Worm (Caenorhabditis elegans) whole organism, L4 larva: ENCODE data around the gene dot-1.3.

Source experiments
- F10B5.3 ChIP-seq: sonication (generic microtip); optimal IDR thresholded peaks from 2 replicates; lab custom pipeline; 2016; ENCODE audit warnings: mild to moderate bottlenecking, missing genetic modification characterization, missing compliant biosample characterization
- F37D6.2 ChIP-seq: sonication (generic microtip); optimal IDR thresholded peaks from 2 replicates; lab custom pipeline; 2016; ENCODE audit warnings: mild to moderate bottlenecking, missing genetic modification characterization, missing compliant biosample characterization
- Y48G9A.11 ChIP-seq: fragments of 200-800 bp; sonication (Bioruptor generic); IDR thresholded peaks from 2 replicates; pipeline ENCODE4 v1.3.6; 2022; ENCODE audit warnings: missing genetic modification reagents, missing genetic modification characterization, missing compliant biosample characterization
- Y5F2A.4 ChIP-seq: fragments of 200-800 bp; sonication (Bioruptor generic); optimal IDR thresholded peaks from 2 replicates; lab custom pipeline; 2018; ENCODE audit warnings: mild to moderate bottlenecking, missing genetic modification characterization, missing compliant biosample characterization
- ZK546.5 ChIP-seq, 2 experiments: sonication (generic microtip); optimal IDR thresholded peaks; 2 replicates each; lab custom pipeline; 2017; ENCODE audit warnings: missing biosample characterization in 2 of 2, missing genetic modification characterization in 2 of 2
- aha-1 ChIP-seq: fragments of 150-350 bp; peaks from one replicate; lab custom pipeline; 2014; ENCODE audit warnings: missing biosample characterization, missing genetic modification characterization
- ama-1 ChIP-seq: fragments of 150-350 bp; optimal IDR thresholded peaks from 2 replicates; lab custom pipeline; 2014; ENCODE audit warnings: inconsistent platforms, mixed read lengths
- ceh-28 ChIP-seq: fragments of 150-350 bp; optimal IDR thresholded peaks from 2 replicates; lab custom pipeline; 2014; ENCODE audit warnings: missing biosample characterization, missing genetic modification reagents, missing genetic modification characterization
- cey-2 ChIP-seq: sonication (generic microtip); optimal IDR thresholded peaks from 3 replicates; lab custom pipeline; 2017; ENCODE audit warnings: missing genetic modification characterization, mild to moderate bottlenecking, missing compliant biosample characterization, antibody characterized with exemption, borderline replicate concordance; ENCODE audit not compliant: insufficient read depth
- daf-8 ChIP-seq: fragments of 200-800 bp; sonication (Bioruptor generic); IDR thresholded peaks from 2 replicates; pipeline ENCODE4 v1.3.6; 2022; ENCODE audit warnings: missing genetic modification characterization, missing compliant biosample characterization
- dpl-1 ChIP-seq: fragments of 150-350 bp; optimal IDR thresholded peaks from 2 replicates; lab custom pipeline; 2014; ENCODE audit warnings: missing biosample characterization, missing genetic modification reagents, missing genetic modification characterization
- dve-1 ChIP-seq: sonication (generic microtip); optimal IDR thresholded peaks from 2 replicates; lab custom pipeline; 2017; ENCODE audit warnings: antibody characterized with exemption, mild to moderate bottlenecking, missing genetic modification characterization, missing compliant biosample characterization; ENCODE audit not compliant: insufficient read depth
- jun-1 ChIP-seq: fragments of 150-350 bp; optimal IDR thresholded peaks from 2 replicates; lab custom pipeline; 2014; ENCODE audit warnings: missing biosample characterization, missing genetic modification reagents, missing genetic modification characterization
- lim-7 ChIP-seq: fragments of 200-800 bp; sonication (Bioruptor generic); IDR thresholded peaks from 2 replicates; pipeline ENCODE4 v1.3.6; 2022; ENCODE audit warnings: missing genetic modification characterization, missing compliant biosample characterization
- lin-13 ChIP-seq: fragments of 150-350 bp; optimal IDR thresholded peaks from 2 replicates; lab custom pipeline; 2014; ENCODE audit warnings: missing biosample characterization, missing genetic modification reagents, missing genetic modification characterization
- madf-5 ChIP-seq, 2 experiments: fragments of 200-800 bp; sonication (Bioruptor generic); IDR thresholded peaks; 2 replicates each; pipeline ENCODE4 v1.3.6; 2022; ENCODE audit warnings: missing compliant biosample characterization in 2 of 2, missing genetic modification characterization in 2 of 2
- mdl-1 ChIP-seq, 2 experiments: fragments of 150-350 bp in 1 of 2; sonication (generic microtip) in 1 of 2; optimal IDR thresholded peaks; 2 replicates each; lab custom pipeline; 2014 to 2017; ENCODE audit warnings: missing biosample characterization in 2 of 2, missing genetic modification characterization in 2 of 2
- mdt-29 ChIP-seq: fragments of 200-800 bp; sonication (Bioruptor generic); IDR thresholded peaks from 2 replicates; pipeline ENCODE4 v1.3.6; 2022; ENCODE audit warnings: missing genetic modification reagents, missing genetic modification characterization, missing compliant biosample characterization
- mep-1 ChIP-seq: fragments of 150-350 bp; sonication (generic microtip); optimal IDR thresholded peaks from 3 replicates; lab custom pipeline; 2014; ENCODE audit warnings: missing biosample characterization, missing genetic modification characterization
- nhr-102 ChIP-seq: sonication (generic microtip); optimal IDR thresholded peaks from 2 replicates; lab custom pipeline; 2016; ENCODE audit warnings: mild to moderate bottlenecking, missing genetic modification characterization, moderate library complexity, missing compliant biosample characterization
- nhr-11 ChIP-seq: fragments of 150-350 bp; optimal IDR thresholded peaks from 2 replicates; lab custom pipeline; 2014; ENCODE audit warnings: missing biosample characterization, missing genetic modification characterization
- nhr-111 ChIP-seq: fragments of 200-800 bp; sonication (Bioruptor generic); optimal IDR thresholded peaks from 2 replicates; lab custom pipeline; 2018; ENCODE audit warnings: mild to moderate bottlenecking, missing genetic modification characterization, missing compliant biosample characterization
- nhr-237 ChIP-seq: sonication (generic microtip); optimal IDR thresholded peaks from 2 replicates; lab custom pipeline; 2017; ENCODE audit warnings: missing biosample characterization, missing genetic modification characterization
- nhr-48 ChIP-seq: sonication (generic microtip); optimal IDR thresholded peaks from 2 replicates; lab custom pipeline; 2016; ENCODE audit warnings: mild to moderate bottlenecking, missing genetic modification characterization, missing compliant biosample characterization
- nhr-77 ChIP-seq: fragments of 150-350 bp; optimal IDR thresholded peaks from 2 replicates; lab custom pipeline; 2014; ENCODE audit warnings: missing biosample characterization, missing genetic modification characterization
- pha-4 ChIP-seq, 2 experiments: fragments of 150-350 bp in 1 of 2; fragments of 200-800 bp in 1 of 2; sonication (Bioruptor generic) in 1 of 2; IDR thresholded peaks in 1 of 2; optimal IDR thresholded peaks in 1 of 2; 2 replicates each; pipeline versions ENCODE4 v1.3.6 to Lab custom; 2014 to 2022; ENCODE audit warnings: missing genetic modification characterization in 2 of 2, missing genetic modification reagents in 2 of 2, missing biosample characterization in 1 of 2, missing compliant biosample characterization in 1 of 2
- rbr-2 ChIP-seq: sonication (generic microtip); optimal IDR thresholded peaks from 2 replicates; lab custom pipeline; 2016; ENCODE audit warnings: missing genotype, missing genetic modification characterization, missing compliant biosample characterization
- spr-1 ChIP-seq: sonication (generic microtip); optimal IDR thresholded peaks from 2 replicates; lab custom pipeline; 2016; ENCODE audit warnings: mild to moderate bottlenecking, missing genetic modification characterization, missing compliant biosample characterization
- spr-3 ChIP-seq: fragments of 200-800 bp; sonication (Bioruptor generic); optimal IDR thresholded peaks from 2 replicates; lab custom pipeline; 2018; ENCODE audit warnings: mild to moderate bottlenecking, missing genetic modification characterization, missing compliant biosample characterization
- tag-97 ChIP-seq: fragments of 200-800 bp; sonication (Bioruptor generic); IDR thresholded peaks from 2 replicates; pipeline ENCODE4 v1.3.6; 2022; ENCODE audit warnings: missing genetic modification characterization, missing compliant biosample characterization
- unc-39 ChIP-seq: sonication (generic microtip); optimal IDR thresholded peaks from 2 replicates; lab custom pipeline; 2017; ENCODE audit warnings: missing biosample characterization, missing genetic modification characterization
- vab-7 ChIP-seq: fragments of 200-800 bp; sonication (Bioruptor generic); IDR thresholded peaks from 2 replicates; pipeline ENCODE4 v1.3.6; 2022; ENCODE audit warnings: missing genetic modification reagents, missing genetic modification characterization, missing compliant biosample characterization
- zfp-3 ChIP-seq: fragments of 200-800 bp; sonication (Bioruptor generic); conservative IDR thresholded peaks from 2 replicates; pipeline ENCODE4 v1.3.6; 2022; ENCODE audit warnings: missing genetic modification reagents, missing genetic modification characterization, missing compliant biosample characterization
- zip-2 ChIP-seq: fragments of 150-350 bp; optimal IDR thresholded peaks from 2 replicates; lab custom pipeline; 2014; ENCODE audit warnings: missing biosample characterization, missing genetic modification characterization
- ztf-11 ChIP-seq: fragments of 150-350 bp; optimal IDR thresholded peaks from 2 replicates; lab custom pipeline; 2014; ENCODE audit warnings: missing biosample characterization, missing genetic modification characterization

Gene dot-1.3

DNA sequence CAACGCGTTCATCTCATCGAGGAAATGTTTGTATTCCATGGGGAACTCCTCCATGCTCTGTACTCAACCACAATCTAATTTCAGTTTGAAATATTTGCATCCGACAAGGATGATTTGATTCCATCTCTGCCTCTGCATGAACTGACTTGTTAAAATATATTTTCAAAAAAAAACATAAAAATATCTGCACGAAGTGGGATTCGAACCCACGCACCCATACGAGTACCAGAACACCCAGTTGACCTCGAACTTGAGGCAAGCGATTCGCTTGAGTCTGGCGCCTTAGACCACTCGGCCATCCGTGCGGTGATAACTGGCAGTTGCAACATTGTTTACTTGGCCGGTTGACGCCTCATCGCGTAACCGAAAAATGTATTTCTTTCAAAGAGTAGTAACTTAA lies 45.2 kb upstream of the dot-1.3 start (continued):
- TF ChIP-seq rbr-2 (tag; lab: Kevin White, UChicago), result peak; percentile 28
- TF ChIP-seq ztf-11, result no peak
- no peak for TF ChIP-seq dve-1 (tag; lab: Kevin White, UChicago)
- TF ChIP-seq nhr-11 (tag; lab: Kevin White, UChicago), result no peak
- peak; percentile 67 for TF ChIP-seq Y48G9A.11
- no peak for TF ChIP-seq cey-2 (tag; lab: Kevin White, UChicago)
- TF ChIP-seq nhr-77 (tag; lab: Kevin White, UChicago), result no peak
- TF ChIP-seq nhr-237, result no peak
- no peak for TF ChIP-seq unc-39 (tag; lab: Kevin White, UChicago)
- no peak for TF ChIP-seq mep-1 (tag; lab: Kevin White, UChicago)
- TF ChIP-seq, all 104 proteins: peak for 35

- TF ChIP-seq tag-97 (GFP tag; lab: Robert Waterston, UW) (no peak), spr-3 (GFP tag; lab: Kevin White, UChicago) (no peak), dve-1 (tag; lab: Kevin White, UChicago) (no peak), jun-1 (tag; lab: Kevin White, UChicago) (no peak), aha-1 (peak; percentile 10), nhr-237 (no peak)
Observed at ce11 chrX:12346729-12347128, 44.1 kb upstream of the dot-1.3 start, which contains the start of gene F42F12.11. F42F12.11 (plus strand) TSS chrX:12347029.

ce11 chrX:12343279-12343678 lies 40.6 kb upstream of the dot-1.3 start, which contains the start of the genes nspc-9 and nspc-10:
nspc-9 (minus strand) TSS chrX:12343379.
nspc-10 (plus strand) TSS chrX:12343609.
- TF ChIP-seq lin-13 (GFP tag; lab: Kevin White, UChicago) (no peak), vab-7 (no peak), Y5F2A.4 (no peak), F37D6.2 (no peak), dpl-1 (no peak), mdt-29 (GFP tag; lab: Robert Waterston, UW) (no peak), nhr-111 (GFP tag; lab: Kevin White, UChicago) (no peak), daf-8 (no peak), ceh-28 (tag; lab: Kevin White, UChicago) (no peak)

- TF ChIP-seq pha-4 (GFP tag; IDR thresholded peaks at IDR 0.05; lab: Robert Waterston, UW), result no peak
- TF ChIP-seq pha-4 (tag; optimal IDR thresholded peaks at IDR 0.05; lab: Kevin White, UChicago), result no peak
- TF ChIP-seq ama-1 (lab: Kevin White, UChicago), result no peak
- no peak for TF ChIP-seq ZK546.5 (tag; optimal IDR thresholded peaks at IDR 0.05; lab: Kevin White, UChicago)
- TF ChIP-seq madf-5 (GFP tag; IDR thresholded peaks at IDR 0.05; lab: Robert Waterston, UW), result no peak
- no peak for TF ChIP-seq nhr-102 (tag; lab: Kevin White, UChicago)
- TF ChIP-seq lim-7 (GFP tag; lab: Robert Waterston, UW), result no peak
- no peak for TF ChIP-seq Y5F2A.4
- no peak for TF ChIP-seq vab-7
- no peak for TF ChIP-seq spr-1 (tag; lab: Kevin White, UChicago)
- TF ChIP-seq F10B5.3 (tag; lab: Kevin White, UChicago), result no peak
- TF ChIP-seq nhr-48 (tag; lab: Kevin White, UChicago), result no peak
- no peak for TF ChIP-seq zfp-3 (GFP tag; lab: Robert Waterston, UW)
- no peak for TF ChIP-seq mdl-1 (tag; optimal IDR thresholded peaks at IDR 0.05; lab: Kevin White, UChicago)
- TF ChIP-seq zip-2 (tag; lab: Kevin White, UChicago), result no peak
Observed at ce11 chrX:12341338-12341737, 38.7 kb upstream of the dot-1.3 start, which contains the start of gene zig-2. zig-2 (minus strand) TSS chrX:12341438.
